Fruit fly (Drosophila melanogaster): ENCODE results near the gene CG15594.

The CG15594 gene

DNA sequence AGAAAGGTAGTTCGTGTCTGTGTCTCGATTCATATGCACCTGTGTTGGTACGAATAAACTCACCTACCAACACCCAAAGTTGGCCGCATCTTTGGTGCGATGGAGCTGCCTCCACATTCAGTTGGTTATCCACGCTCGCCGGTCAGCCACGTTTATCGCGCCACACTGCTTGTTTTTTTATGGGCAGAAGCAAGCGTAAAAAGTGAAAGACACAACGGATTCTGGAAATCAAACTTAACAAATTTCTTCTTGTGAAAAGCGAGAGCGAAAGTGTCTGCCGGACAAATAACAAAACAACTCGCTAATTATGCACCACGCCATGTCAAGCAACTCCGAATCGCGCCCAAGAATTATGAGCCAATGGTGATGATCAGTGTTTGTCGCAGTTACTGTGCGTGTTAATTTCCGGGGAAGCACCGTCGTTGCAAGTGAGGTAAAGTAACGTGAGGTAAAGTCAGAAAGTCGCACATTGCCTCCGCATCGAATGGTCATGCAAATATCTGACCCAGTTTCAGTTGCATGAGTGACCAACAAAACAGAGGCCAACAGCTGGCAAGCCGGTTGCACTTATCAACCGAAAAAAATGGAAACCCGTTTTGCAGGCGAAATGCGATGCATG lies 24.2 kb downstream of the CG15594 start, which contains the start of gene Osi17:
Gene Osi17, plus strand, starts transcription at position 132 of the 619 bp plus-strand sequence.
- TF ChIP-seq Dll (optimal IDR thresholded peaks at IDR 0.05): no peak
- no peak for TF ChIP-seq pan (optimal IDR thresholded peaks at IDR 0.05)
- no peak for TF ChIP-seq psq (optimal IDR thresholded peaks at IDR 0.05)
- TF ChIP-seq EcR (GFP tag; optimal IDR thresholded peaks at IDR 0.05): no peak
- TF ChIP-seq CG8478 (optimal IDR thresholded peaks at IDR 0.05): no peak
- no peak for TF ChIP-seq usp (GFP tag; optimal IDR thresholded peaks at IDR 0.05)

dm6 chr3R:6315078-6315477 lies 27.5 kb downstream of the CG15594 start:
- TF ChIP-seq psq (optimal IDR thresholded peaks at IDR 0.05) (no peak), EcR (GFP tag; optimal IDR thresholded peaks at IDR 0.05) (no peak), Dll (optimal IDR thresholded peaks at IDR 0.05) (no peak), pan (optimal IDR thresholded peaks at IDR 0.05) (no peak), CG8478 (optimal IDR thresholded peaks at IDR 0.05) (no peak), usp (GFP tag; optimal IDR thresholded peaks at IDR 0.05) (no peak)

DNA sequence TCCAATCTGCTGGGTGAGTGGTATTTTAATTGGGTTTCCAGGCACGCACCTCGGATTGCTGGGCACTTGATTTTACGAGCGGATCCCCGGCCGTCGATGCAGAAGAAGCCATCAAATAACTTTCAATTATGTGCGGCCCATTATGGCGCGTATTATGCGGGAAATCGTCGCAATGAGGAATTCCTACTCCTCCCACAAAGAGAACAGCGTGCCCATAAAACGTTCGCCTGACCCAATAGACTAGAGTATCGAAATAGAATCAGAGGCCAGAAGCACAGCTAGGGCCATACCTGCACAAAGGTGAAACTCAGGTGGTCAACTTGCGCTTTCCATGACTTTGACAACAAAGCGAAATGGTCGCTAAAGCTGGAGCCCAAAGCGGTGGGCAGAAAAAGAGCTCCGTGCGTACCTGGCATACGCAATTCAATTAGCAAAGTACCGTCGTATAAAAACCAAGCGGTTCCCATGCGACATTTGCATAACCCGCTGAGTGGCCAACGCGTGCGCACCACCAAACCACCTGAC lies 42.3 kb downstream of the CG15594 start, which contains the start of gene Osi18:
Gene Osi18, plus strand, starts transcription at position 475 of the 525 bp plus-strand sequence.
- TF ChIP-seq EcR (GFP tag; optimal IDR thresholded peaks at IDR 0.05): no peak
- no peak for TF ChIP-seq pan (optimal IDR thresholded peaks at IDR 0.05)
- TF ChIP-seq usp (GFP tag; optimal IDR thresholded peaks at IDR 0.05): no peak
- no peak for TF ChIP-seq Dll (optimal IDR thresholded peaks at IDR 0.05)
- no peak for TF ChIP-seq CG8478 (optimal IDR thresholded peaks at IDR 0.05)
- TF ChIP-seq psq (optimal IDR thresholded peaks at IDR 0.05): no peak

DNA sequence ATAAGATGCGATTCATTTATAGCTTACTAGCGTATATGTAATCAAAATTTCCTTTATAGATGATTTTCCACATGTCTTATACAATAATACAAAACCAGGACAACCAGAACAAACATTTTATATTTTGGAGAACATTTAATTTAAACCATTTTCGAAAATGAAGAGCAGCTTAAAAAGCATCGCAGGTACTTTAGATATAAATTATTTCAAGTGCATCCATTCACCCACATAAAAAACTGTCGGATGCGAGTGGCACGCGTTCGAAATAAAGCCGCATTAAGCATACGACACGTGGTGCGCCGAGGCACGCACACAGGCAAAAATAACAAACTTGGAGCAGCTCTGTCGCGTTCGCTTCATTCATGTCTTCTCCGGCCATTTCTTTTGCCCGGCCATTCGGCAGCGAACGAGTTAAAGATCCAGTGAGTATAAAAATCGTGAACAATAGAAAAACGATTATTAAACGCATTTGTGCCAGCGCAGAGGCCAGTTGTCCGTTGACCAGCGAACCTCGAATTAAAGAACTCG lies 47.4 kb downstream of the CG15594 start, which contains the start of gene Osi19:
Gene Osi19, plus strand, starts transcription at position 457 of the 528 bp plus-strand sequence.
- TF ChIP-seq usp (GFP tag; optimal IDR thresholded peaks at IDR 0.05): no peak

DNA sequence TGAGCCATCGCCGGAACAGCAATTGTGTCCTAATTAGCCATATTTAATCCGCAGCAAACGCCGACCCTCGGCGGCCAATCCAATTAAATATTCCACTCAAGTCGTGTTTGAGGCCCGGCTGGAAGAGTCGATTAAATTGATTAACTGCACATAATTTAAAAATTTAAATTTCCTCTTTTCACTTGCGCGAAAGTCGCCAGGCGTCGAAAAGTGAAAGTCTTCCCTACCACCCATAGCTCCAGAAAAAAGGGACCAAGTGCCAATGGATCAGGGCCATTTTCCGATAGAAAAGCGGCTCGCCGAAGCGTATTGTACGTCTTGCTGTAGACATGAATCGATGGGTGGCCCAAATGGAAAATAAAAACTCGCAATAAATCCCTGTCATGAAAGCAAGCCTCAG lies 49.9 kb downstream of the CG15594 start:
- TF ChIP-seq EcR (GFP tag; optimal IDR thresholded peaks at IDR 0.05): no peak
- TF ChIP-seq Dll (optimal IDR thresholded peaks at IDR 0.05): no peak
- no peak for TF ChIP-seq psq (optimal IDR thresholded peaks at IDR 0.05)
- no peak for TF ChIP-seq CG8478 (optimal IDR thresholded peaks at IDR 0.05)
